Worm (Caenorhabditis elegans) whole organism, early embryonic: ENCODE results near the gene nop-1.

Experiments used
- aly-1 ChIP-seq: sonication (generic microtip); optimal IDR thresholded peaks from 2 replicates; lab custom pipeline; 2016; ENCODE audit warnings: missing genetic modification characterization, missing compliant biosample characterization
- ceh-13 ChIP-seq: fragments of 200-800 bp; sonication (Bioruptor generic); optimal IDR thresholded peaks from 2 replicates; lab custom pipeline; 2018; ENCODE audit warnings: mild to moderate bottlenecking, missing genetic modification characterization, missing compliant biosample characterization
- ceh-36 ChIP-seq: sonication (generic microtip); optimal IDR thresholded peaks from 2 replicates; lab custom pipeline; 2016; ENCODE audit warnings: missing genetic modification characterization, inconsistent platforms, missing compliant biosample characterization
- flt-1 ChIP-seq: fragments of 200-800 bp; sonication (Bioruptor generic); IDR thresholded peaks from 2 replicates; pipeline ENCODE4 v1.3.6; 2022; ENCODE audit warnings: missing genetic modification characterization, missing compliant biosample characterization
- hmg-4 ChIP-seq: fragments of 200-800 bp; sonication (Bioruptor generic); optimal IDR thresholded peaks from 2 replicates; lab custom pipeline; 2018; ENCODE audit warnings: mild to moderate bottlenecking, missing genetic modification characterization, missing compliant biosample characterization
- pes-1 ChIP-seq: fragments of 200-800 bp; sonication (Bioruptor generic); IDR thresholded peaks from 2 replicates; pipeline ENCODE4 v1.3.6; 2022; ENCODE audit warnings: missing genetic modification reagents, missing genetic modification characterization, missing compliant biosample characterization
- scrt-1 ChIP-seq: fragments of 200-800 bp; sonication (Bioruptor generic); IDR thresholded peaks from 2 replicates; pipeline ENCODE4 v1.3.6; 2022; ENCODE audit warnings: missing genetic modification characterization, missing compliant biosample characterization
- sea-1 ChIP-seq: fragments of 200-800 bp; sonication (Bioruptor generic); conservative IDR thresholded peaks from 2 replicates; pipeline ENCODE4 v1.3.6; 2022; ENCODE audit warnings: missing genetic modification characterization, missing compliant biosample characterization
- tbx-37 ChIP-seq: fragments of 200-800 bp; sonication (Bioruptor generic); conservative IDR thresholded peaks from 2 replicates; pipeline ENCODE4 v1.3.6; 2022; ENCODE audit warnings: missing genetic modification reagents, missing genetic modification characterization, missing compliant biosample characterization

ce11 chrIII:5917365-5917958 is 41.1 kb upstream of the nop-1 start:
- no peak for TF ChIP-seq sea-1 (GFP tag; lab: Robert Waterston, UW)
- no peak for TF ChIP-seq scrt-1 (GFP tag; lab: Robert Waterston, UW)
- TF ChIP-seq pes-1 = no peak
- no peak for TF ChIP-seq ceh-13 (GFP tag; lab: Kevin White, UChicago)
- no peak for TF ChIP-seq ceh-36 (tag; lab: Kevin White, UChicago)
- no peak for TF ChIP-seq flt-1
- TF ChIP-seq hmg-4 (GFP tag; lab: Kevin White, UChicago) = no peak
- no peak for TF ChIP-seq aly-1
- TF ChIP-seq tbx-37 (GFP tag; lab: Robert Waterston, UW) = no peak
